Fruit fly (Drosophila melanogaster): ENCODE results near the gene fbp.

fbp gene

dm6 chr2L:19763773-19764580, at the start of gene fbp (continued):
- TF ChIP-seq hbn (GFP tag; IDR thresholded peaks at IDR 0.05; ENCODE audit: partially characterized antibody), result no peak
- TF ChIP-seq usp (GFP tag; optimal IDR thresholded peaks at IDR 0.05), result no peak
- no peak for TF ChIP-seq tx (GFP tag; optimal IDR thresholded peaks at IDR 0.05)
- TF ChIP-seq sob (GFP tag; IDR thresholded peaks at IDR 0.05), result no peak
- TF ChIP-seq Max (GFP tag; optimal IDR thresholded peaks at IDR 0.05), result no peak
- peak; percentile 29 for TF ChIP-seq CG4328 (GFP tag; optimal IDR thresholded peaks at IDR 0.05)
- no peak for TF ChIP-seq CrebB (tag; optimal IDR thresholded peaks at IDR 0.05)
- TF ChIP-seq CG11093 (GFP tag; IDR thresholded peaks at IDR 0.05), result no peak
- TF ChIP-seq bbx (GFP tag; IDR thresholded peaks at IDR 0.05; ENCODE audit: partially characterized antibody), result no peak; the same call in 1 of the 2 replicates
- TF ChIP-seq sens-2 (GFP tag; IDR thresholded peaks at IDR 0.05), result no peak
- TF ChIP-seq B-H1 (GFP tag; IDR thresholded peaks at IDR 0.05), result peak; percentile 44; the same call in 1 of the 3 replicates
- TF ChIP-seq peb (GFP tag; IDR thresholded peaks at IDR 0.05), result no peak
- TF ChIP-seq CG18011 (GFP tag; optimal IDR thresholded peaks at IDR 0.05), result peak; percentile 33
- TF ChIP-seq CG2120 (GFP tag; optimal IDR thresholded peaks at IDR 0.05), result peak; percentile 68
- no peak for TF ChIP-seq Sin3A (optimal IDR thresholded peaks at IDR 0.05)
- TF ChIP-seq emc (GFP tag; optimal IDR thresholded peaks at IDR 0.05), result no peak
- TF ChIP-seq vvl (GFP tag; IDR thresholded peaks at IDR 0.05), result peak; percentile 56; the same call in 1 of the 2 replicates
- no peak for TF ChIP-seq Poxn (GFP tag; IDR thresholded peaks at IDR 0.05)
- TF ChIP-seq Meics (GFP tag; optimal IDR thresholded peaks at IDR 0.05), result peak; percentile 78
- TF ChIP-seq CG9797 (GFP tag; optimal IDR thresholded peaks at IDR 0.05), result no peak
- no peak for TF ChIP-seq CG1792 (GFP tag; optimal IDR thresholded peaks at IDR 0.05)
- TF ChIP-seq cwo (GFP tag; optimal IDR thresholded peaks at IDR 0.05), result peak; percentile 41
- peak; percentile 34; the same call in 1 of the 3 replicates for TF ChIP-seq ase (GFP tag; IDR thresholded peaks at IDR 0.05)
- TF ChIP-seq fu2 (GFP tag; optimal IDR thresholded peaks at IDR 0.05), result no peak
- TF ChIP-seq toy (GFP tag; IDR thresholded peaks at IDR 0.05), result no peak
- no peak for TF ChIP-seq CG6654 (GFP tag; optimal IDR thresholded peaks at IDR 0.05)
- TF ChIP-seq Blimp-1 (GFP tag; optimal IDR thresholded peaks at IDR 0.05), result peak; percentile 94
- TF ChIP-seq org-1 (GFP tag; optimal IDR thresholded peaks at IDR 0.05), result peak; percentile 63
- TF ChIP-seq CG12659 (GFP tag; optimal IDR thresholded peaks at IDR 0.05), result peak; percentile 82
- TF ChIP-seq D (optimal IDR thresholded peaks at IDR 0.05), result no peak
- TF ChIP-seq D (GFP tag; optimal IDR thresholded peaks at IDR 0.05), result peak; percentile 58
- TF ChIP-seq Jarid2 (GFP tag; optimal IDR thresholded peaks at IDR 0.05), result peak; percentile 87
- TF ChIP-seq Mad (GFP tag; optimal IDR thresholded peaks at IDR 0.05), result no peak
- no peak for TF ChIP-seq CG14965 (GFP tag; optimal IDR thresholded peaks at IDR 0.05; ENCODE audit: borderline replicate concordance)
- no peak for TF ChIP-seq C15 (GFP tag; IDR thresholded peaks at IDR 0.05)
- no peak for TF ChIP-seq B-H2 (GFP tag; optimal IDR thresholded peaks at IDR 0.05)
- peak; percentile 24 for TF ChIP-seq tap (tag; optimal IDR thresholded peaks at IDR 0.05)
- no peak for TF ChIP-seq cas (GFP tag; IDR thresholded peaks at IDR 0.05)
- peak; percentile 62 for TF ChIP-seq ind (GFP tag; optimal IDR thresholded peaks at IDR 0.05)
- TF ChIP-seq schlank (tag; optimal IDR thresholded peaks at IDR 0.05), result no peak
- no peak for TF ChIP-seq CG14667 (GFP tag; IDR thresholded peaks at IDR 0.05)
- TF ChIP-seq exex (tag; optimal IDR thresholded peaks at IDR 0.05), result no peak
- TF ChIP-seq sim (GFP tag; IDR thresholded peaks at IDR 0.05), result no peak
- TF ChIP-seq CG15514 (GFP tag; optimal IDR thresholded peaks at IDR 0.05), result peak; percentile 22
- TF ChIP-seq zen (tag; optimal IDR thresholded peaks at IDR 0.05), result no peak
- peak; percentile 2 for TF ChIP-seq CG6854 (GFP tag; optimal IDR thresholded peaks at IDR 0.05)
- peak; percentile 58; the same call in 1 of the 2 replicates for TF ChIP-seq Awh (GFP tag; IDR thresholded peaks at IDR 0.05)
- TF ChIP-seq CG10959 (GFP tag; IDR thresholded peaks at IDR 0.05), result no peak
- no peak for TF ChIP-seq CG17568 (GFP tag; optimal IDR thresholded peaks at IDR 0.05)
- no peak for TF ChIP-seq Doc3 (GFP tag; IDR thresholded peaks at IDR 0.05; ENCODE audit: partially characterized antibody)
